Fruit fly (Drosophila melanogaster) S2 (cell line): ENCODE measurements around the gene TwdlZ.

Experiments
- CG8478 ChIP-seq: fragments of >200 bp; optimal IDR thresholded peaks from 2 replicates; lab custom pipeline; 2018
- CTCF ChIP-seq, 2 experiments: fragments of >200 bp; optimal IDR thresholded peaks; 2 replicates each; lab custom pipeline; 2018

TwdlZ gene

DNA sequence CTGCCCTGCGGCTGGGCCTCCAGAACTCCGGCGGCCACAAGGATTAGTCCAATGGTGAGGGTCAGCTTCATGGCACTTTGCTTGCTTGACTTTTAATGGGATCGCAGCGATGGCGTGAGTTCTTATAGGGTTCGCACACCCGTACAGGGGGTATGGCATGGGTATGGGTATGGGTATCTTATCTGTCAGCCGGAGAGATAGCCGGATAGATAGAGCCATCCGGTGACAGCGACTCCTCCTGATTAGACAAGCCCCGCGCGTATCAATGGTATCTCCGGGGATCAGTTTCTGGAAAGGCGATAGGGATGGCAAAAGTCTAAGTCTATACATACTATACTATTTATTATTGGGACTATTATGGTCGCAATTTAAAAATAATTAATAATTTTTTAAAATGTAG lies 31.2 kb upstream of the TwdlZ start, which contains the start of gene CG9672:
Gene CG9672, minus strand, starts transcription at position 101 of the 400 bp plus-strand sequence.
- TF ChIP-seq CG8478 (lab: Kevin White, UChicago) = no peak
- TF ChIP-seq CTCF (optimal IDR thresholded peaks at IDR 0.05; lab: Kevin White, UChicago) = no peak

- TF ChIP-seq CG8478 (lab: Kevin White, UChicago) (no peak), CTCF (optimal IDR thresholded peaks at IDR 0.05; lab: Kevin White, UChicago) (no peak)
These were observed 27.0 kb upstream of the TwdlZ start, which contains the start of gene CG13008 for dm6 chrX:16711003-16711402. Gene CG13008 (plus strand): TSS chrX:16711303.

- no peak for TF ChIP-seq CG8478 (lab: Kevin White, UChicago)
- no peak for TF ChIP-seq CTCF (optimal IDR thresholded peaks at IDR 0.05; lab: Kevin White, UChicago)
These were observed 21.3 kb upstream of the TwdlZ start for dm6 chrX:16716649-16717048.

- TF ChIP-seq CG8478 (lab: Kevin White, UChicago) (no peak), CTCF (optimal IDR thresholded peaks at IDR 0.05; lab: Kevin White, UChicago) (no peak)
These were observed 19.7 kb upstream of the TwdlZ start for dm6 chrX:16718169-16718723.

DNA sequence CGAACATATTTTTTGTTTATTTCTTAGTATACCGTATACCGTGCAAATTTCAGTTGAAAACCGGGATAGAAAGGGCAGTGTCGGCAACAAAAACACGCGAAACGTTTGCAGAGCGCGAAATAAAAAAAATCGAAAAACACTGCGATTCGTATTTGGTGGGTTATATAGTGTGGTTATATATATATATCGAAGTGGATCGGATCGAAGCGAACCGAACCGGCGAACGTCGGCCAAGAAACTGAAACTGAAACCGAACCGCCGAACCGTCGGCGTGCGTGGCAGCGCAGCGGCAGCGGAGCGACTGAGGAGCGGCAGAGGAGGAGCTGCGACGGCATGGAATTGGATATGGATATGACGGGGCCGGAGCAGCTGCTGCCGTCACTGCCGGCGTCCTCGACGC lies 16.8 kb upstream of the TwdlZ start, which contains the start of the genes CG32572 and CG34325:
Gene CG32572, plus strand, starts transcription at position 16 of the 400 bp plus-strand sequence.
Gene CG34325, minus strand, starts transcription at position 244 of the 400 bp plus-strand sequence.
- no peak for TF ChIP-seq CTCF (optimal IDR thresholded peaks at IDR 0.05; lab: Kevin White, UChicago)
- TF ChIP-seq CG8478 (lab: Kevin White, UChicago) = no peak

DNA sequence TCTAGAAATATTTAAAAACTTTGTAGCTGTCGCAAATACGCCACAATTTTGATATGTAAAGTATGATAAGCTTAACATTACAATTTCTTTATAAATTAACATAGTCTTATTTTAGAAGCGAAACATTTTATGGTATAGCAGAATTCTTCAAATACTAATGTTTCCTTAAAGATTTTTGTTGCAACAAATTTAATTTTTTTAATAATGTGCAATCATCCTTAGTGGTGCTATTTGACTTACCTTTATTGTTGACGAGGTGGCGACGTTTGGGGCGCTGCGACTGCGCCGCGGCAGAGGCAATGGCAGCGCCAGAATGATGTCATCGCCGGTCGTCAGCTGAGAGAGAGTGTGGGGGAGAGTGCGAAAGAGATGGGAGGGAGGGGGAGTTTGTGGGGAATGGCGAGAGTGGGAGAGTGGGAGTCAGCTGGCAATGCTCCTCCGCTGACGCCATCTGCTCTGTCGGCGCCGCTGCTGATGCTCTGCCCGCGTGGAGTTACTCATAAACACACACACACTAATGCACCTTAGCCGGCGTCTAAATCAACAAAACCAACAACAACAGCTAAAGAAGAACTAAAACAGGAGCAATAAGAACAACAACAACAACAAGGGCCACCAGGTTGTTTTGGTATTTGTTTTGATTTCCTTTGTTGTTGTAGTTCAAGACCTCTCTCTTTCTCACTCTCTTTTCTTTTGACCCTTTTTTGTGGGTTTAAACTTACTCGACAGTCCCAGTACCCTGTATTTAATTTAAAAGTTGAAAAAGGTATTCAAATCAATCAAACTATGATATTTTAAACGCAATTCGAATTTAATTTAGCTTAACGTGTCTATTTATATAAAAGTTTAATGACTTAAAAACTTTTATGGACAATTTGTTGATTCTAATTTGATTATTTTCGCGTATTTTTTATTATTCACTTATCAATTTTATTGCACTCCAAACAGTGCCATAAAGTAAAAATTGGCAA lies 14.5 kb upstream of the TwdlZ start:
- TF ChIP-seq CTCF (optimal IDR thresholded peaks at IDR 0.05; lab: Kevin White, UChicago) = no peak
- no peak for TF ChIP-seq CG8478 (lab: Kevin White, UChicago)

dm6 chrX:16724544-16724943 lies 13.4 kb upstream of the TwdlZ start:
- TF ChIP-seq CG8478 (lab: Kevin White, UChicago) (no peak), CTCF (optimal IDR thresholded peaks at IDR 0.05; lab: Kevin White, UChicago) (no peak)

DNA sequence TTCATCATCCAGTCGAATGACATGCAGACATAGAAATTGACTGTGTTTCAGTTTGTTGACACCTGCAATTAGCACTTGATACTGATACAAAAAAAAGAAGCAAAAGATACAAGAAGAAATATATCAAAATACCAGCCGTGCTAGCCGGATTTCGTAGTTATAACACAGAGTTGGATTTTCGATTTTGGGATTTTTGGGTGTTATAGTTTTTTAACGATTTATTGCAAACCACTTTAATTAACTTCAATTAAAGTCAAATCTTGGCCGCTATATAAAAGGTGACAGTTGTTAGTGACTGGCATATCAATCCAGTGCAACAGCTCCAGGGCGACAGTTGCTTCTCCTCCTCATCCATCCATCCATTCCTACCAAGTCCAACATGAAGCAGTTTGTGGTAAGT lies 7.2 kb upstream of the TwdlZ start, which contains the start of gene TwdlX:
Gene TwdlX, plus strand, starts transcription at position 301 of the 400 bp plus-strand sequence.
- TF ChIP-seq CG8478 (lab: Kevin White, UChicago) = no peak
- TF ChIP-seq CTCF (optimal IDR thresholded peaks at IDR 0.05; lab: Kevin White, UChicago) = no peak

dm6 chrX:16733244-16733643 lies 4.7 kb upstream of the TwdlZ start:
- no peak for TF ChIP-seq CG8478 (lab: Kevin White, UChicago)
- no peak for TF ChIP-seq CTCF (optimal IDR thresholded peaks at IDR 0.05; lab: Kevin White, UChicago)

- TF ChIP-seq CG8478 (lab: Kevin White, UChicago) = no peak
These were observed 3.3 kb upstream of the TwdlZ start, which contains the start of gene TwdlY for dm6 chrX:16734647-16735046. Gene TwdlY (plus strand): TSS chrX:16734947.

- TF ChIP-seq CG8478 (lab: Kevin White, UChicago) (no peak), CTCF (optimal IDR thresholded peaks at IDR 0.05; lab: Kevin White, UChicago) (no peak)
These were observed 1.8 kb upstream of the TwdlZ start for dm6 chrX:16736180-16736579.

dm6 chrX:16740606-16741005 lies 2.6 kb downstream of the TwdlZ start, which contains the start of gene CG32568:
Gene CG32568 (plus strand): TSS chrX:16740906.
- TF ChIP-seq CTCF (optimal IDR thresholded peaks at IDR 0.05; lab: Kevin White, UChicago) = no peak
- no peak for TF ChIP-seq CG8478 (lab: Kevin White, UChicago)

dm6 chrX:16742547-16742946 lies 4.6 kb downstream of the TwdlZ start, which contains the start of gene Twdlalpha:
Gene Twdlalpha (plus strand): TSS chrX:16742847.
- TF ChIP-seq CG8478 (lab: Kevin White, UChicago) (no peak), CTCF (optimal IDR thresholded peaks at IDR 0.05; lab: Kevin White, UChicago) (no peak)

DNA sequence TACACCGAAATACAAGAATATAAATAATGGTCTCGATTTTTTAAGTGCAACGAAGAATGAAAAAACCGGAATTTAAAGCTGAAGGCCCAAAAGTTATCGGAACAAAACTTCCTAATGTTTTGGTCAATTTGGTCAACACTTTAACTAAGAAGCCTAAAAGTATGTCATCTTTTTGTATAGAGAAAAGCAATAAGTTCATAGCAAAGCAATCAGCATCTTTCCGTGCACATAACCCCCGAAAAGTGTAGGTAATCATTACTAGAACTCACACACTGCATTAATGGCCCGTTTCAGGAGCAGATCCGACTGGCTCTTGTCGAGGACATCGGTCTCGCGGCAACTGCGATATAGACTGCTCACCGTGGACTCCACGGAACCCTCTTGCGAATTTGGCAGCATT lies 6.4 kb downstream of the TwdlZ start:
- no peak for TF ChIP-seq CTCF (optimal IDR thresholded peaks at IDR 0.05; lab: Kevin White, UChicago)
- no peak for TF ChIP-seq CG8478 (lab: Kevin White, UChicago)

DNA sequence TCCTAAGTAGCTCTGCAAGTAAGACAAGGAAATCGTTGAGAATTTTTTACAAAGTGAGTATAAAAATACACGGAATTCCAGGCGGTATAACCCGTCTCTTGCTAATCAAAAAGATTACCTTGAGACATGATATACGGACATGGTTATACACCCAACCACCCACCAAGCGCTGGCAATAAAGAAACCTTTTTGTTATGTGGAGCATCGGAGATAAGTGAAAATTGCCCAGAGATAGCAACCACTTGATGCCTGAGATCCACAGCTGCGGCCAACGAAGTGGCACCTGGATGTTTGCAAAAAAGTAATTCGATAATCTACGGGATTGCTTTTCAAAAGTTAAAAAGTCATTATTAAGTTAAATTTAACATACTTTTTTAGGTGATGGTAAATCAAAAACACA lies 8.0 kb downstream of the TwdlZ start:
- TF ChIP-seq CTCF (optimal IDR thresholded peaks at IDR 0.05; lab: Kevin White, UChicago) (no peak), CG8478 (lab: Kevin White, UChicago) (no peak)
